Fruit fly (Drosophila melanogaster) S2 (cell line): ENCODE data around the gene stops.

Experiments
- CG8478 ChIP-seq: fragments of >200 bp; optimal IDR thresholded peaks from 2 replicates; lab custom pipeline; 2018
- CTCF ChIP-seq, 2 experiments: fragments of >200 bp; optimal IDR thresholded peaks; 2 replicates each; lab custom pipeline; 2018

The stops gene

dm6 chr3R:31130566-31130965 is 38.3 kb downstream of the stops start, which contains the start of gene Ktch:
Gene Ktch (minus strand): TSS chr3R:31130666.
- no peak for TF ChIP-seq CTCF (optimal IDR thresholded peaks at IDR 0.05; lab: Kevin White, UChicago)
- TF ChIP-seq CG8478 (lab: Kevin White, UChicago): no peak

dm6 chr3R:31127357-31127775 is 41.5 kb downstream of the stops start:
- TF ChIP-seq CTCF (optimal IDR thresholded peaks at IDR 0.05; lab: Kevin White, UChicago) (no peak), CG8478 (lab: Kevin White, UChicago) (no peak)

dm6 chr3R:31125746-31126199 is 43.1 kb downstream of the stops start, which contains the start of gene CG15554:
Gene CG15554 (plus strand): TSS chr3R:31126149.
- TF ChIP-seq CTCF (optimal IDR thresholded peaks at IDR 0.05; lab: Kevin White, UChicago) (no peak), CG8478 (lab: Kevin White, UChicago) (no peak)

dm6 chr3R:31123315-31123714 is 45.6 kb downstream of the stops start, which contains the start of gene Prosalpha3T:
Gene Prosalpha3T (minus strand): TSS chr3R:31123415.
- TF ChIP-seq CG8478 (lab: Kevin White, UChicago) (no peak), CTCF (optimal IDR thresholded peaks at IDR 0.05; lab: Kevin White, UChicago) (no peak)

dm6 chr3R:31119854-31120423 is 49.0 kb downstream of the stops start:
- TF ChIP-seq CG8478 (lab: Kevin White, UChicago): no peak
- TF ChIP-seq CTCF (optimal IDR thresholded peaks at IDR 0.05; lab: Kevin White, UChicago): no peak

- TF ChIP-seq CG8478 (lab: Kevin White, UChicago): no peak
- TF ChIP-seq CTCF (optimal IDR thresholded peaks at IDR 0.05; lab: Kevin White, UChicago): no peak
Measured at dm6 chr3R:31109126-31109525, 59.8 kb downstream of the stops start, which contains the start of gene Mayo. Gene Mayo (minus strand): TSS chr3R:31109191.
